Worm (Caenorhabditis elegans) whole organism, L2 larva: ENCODE measurements around the gene ipla-1.
A peak's percentile ranks its signal among the peaks of the same experiment; 100 is the strongest.

Experiments
- C34F6.9 ChIP-seq: fragments of 150-350 bp; optimal IDR thresholded peaks from 2 replicates; lab custom pipeline; 2014; ENCODE audit warnings: missing biosample characterization, missing genetic modification characterization
- F13H6.1 ChIP-seq: sonication (generic microtip); optimal IDR thresholded peaks from 2 replicates; lab custom pipeline; 2016; ENCODE audit warnings: missing genetic modification characterization, missing compliant biosample characterization
- R02D3.7 ChIP-seq: fragments of 150-350 bp; optimal IDR thresholded peaks from 2 replicates; lab custom pipeline; 2014; ENCODE audit warnings: missing biosample characterization, missing genetic modification characterization
- Y55F3AM.14 ChIP-seq: fragments of 200-800 bp; sonication (Bioruptor generic); optimal IDR thresholded peaks from 2 replicates; lab custom pipeline; 2018; ENCODE audit warnings: mild to moderate bottlenecking, missing genetic modification characterization, missing compliant biosample characterization
- ZK546.5 ChIP-seq: sonication (generic microtip); optimal IDR thresholded peaks from 2 replicates; lab custom pipeline; 2017; ENCODE audit warnings: missing biosample characterization, missing genetic modification characterization
- alr-1 ChIP-seq: fragments of 150-350 bp; optimal IDR thresholded peaks from 2 replicates; lab custom pipeline; 2014; ENCODE audit warnings: missing biosample characterization, missing genetic modification characterization
- aly-2 ChIP-seq: fragments of 150-350 bp; optimal IDR thresholded peaks from 2 replicates; lab custom pipeline; 2014; ENCODE audit warnings: missing biosample characterization, missing genetic modification characterization
- ama-1 ChIP-seq: fragments of 150-350 bp; optimal IDR thresholded peaks from 2 replicates; lab custom pipeline; 2018; ENCODE audit warnings: inconsistent platforms
- blmp-1 ChIP-seq: sonication (generic microtip); optimal IDR thresholded peaks from 2 replicates; lab custom pipeline; 2017; ENCODE audit warnings: missing genetic modification characterization, mild to moderate bottlenecking, missing compliant biosample characterization, antibody characterized with exemption, moderate library complexity; ENCODE audit not compliant: insufficient read depth
- ceh-16 ChIP-seq: fragments of 150-350 bp; optimal IDR thresholded peaks from 2 replicates; lab custom pipeline; 2014; ENCODE audit warnings: missing biosample characterization, missing genetic modification characterization
- ceh-82 ChIP-seq: fragments of 150-350 bp; optimal IDR thresholded peaks from 2 replicates; lab custom pipeline; 2014; ENCODE audit warnings: missing biosample characterization, missing genetic modification characterization
- crh-2 ChIP-seq: sonication (generic microtip); optimal IDR thresholded peaks from 2 replicates; lab custom pipeline; 2017; ENCODE audit warnings: missing biosample characterization, missing genetic modification characterization
- dmd-4 ChIP-seq: sonication (generic microtip); optimal IDR thresholded peaks from 2 replicates; lab custom pipeline; 2017; ENCODE audit warnings: missing biosample characterization, missing genetic modification characterization
- egl-27 ChIP-seq: sonication (generic microtip); optimal IDR thresholded peaks from 3 replicates; lab custom pipeline; 2017; ENCODE audit warnings: missing biosample characterization, missing genetic modification reagents, missing genetic modification characterization
- elt-1 ChIP-seq: fragments of 150-350 bp; optimal IDR thresholded peaks from 2 replicates; lab custom pipeline; 2014; ENCODE audit warnings: missing biosample characterization, missing genetic modification characterization
- elt-3 ChIP-seq: sonication (generic microtip); optimal IDR thresholded peaks from 2 replicates; lab custom pipeline; 2017; ENCODE audit warnings: missing biosample characterization, missing genetic modification characterization
- fos-1 ChIP-seq: fragments of 150-350 bp; optimal IDR thresholded peaks from 2 replicates; lab custom pipeline; 2014; ENCODE audit warnings: missing biosample characterization, missing genetic modification characterization
- gmeb-1 ChIP-seq: fragments of 150-350 bp; optimal IDR thresholded peaks from 2 replicates; lab custom pipeline; 2014; ENCODE audit warnings: missing biosample characterization, missing genetic modification characterization
- lin-11 ChIP-seq: fragments of 150-350 bp; sonication (generic microtip); optimal IDR thresholded peaks from 2 replicates; lab custom pipeline; 2014; ENCODE audit warnings: missing biosample characterization, missing genetic modification characterization, inconsistent platforms, mixed read lengths
- lin-13 ChIP-seq: fragments of 150-350 bp; optimal IDR thresholded peaks from 2 replicates; lab custom pipeline; 2014; ENCODE audit warnings: missing biosample characterization, missing genetic modification reagents, missing genetic modification characterization
- lin-39 ChIP-seq: fragments of 150-350 bp; optimal IDR thresholded peaks from 2 replicates; lab custom pipeline; 2014; ENCODE audit warnings: missing biosample characterization, missing genetic modification reagents, missing genetic modification characterization
- lsy-2 ChIP-seq, 2 experiments: fragments of 150-350 bp in 1 of 2; sonication (generic microtip) in 1 of 2; optimal IDR thresholded peaks; 2 replicates each; lab custom pipeline; 2014 to 2017; ENCODE audit warnings: missing biosample characterization in 2 of 2, missing genetic modification characterization in 2 of 2
- mab-5 ChIP-seq: fragments of 150-350 bp; optimal IDR thresholded peaks from 2 replicates; lab custom pipeline; 2014; ENCODE audit warnings: missing biosample characterization, missing genetic modification characterization
- mbf-1 ChIP-seq: sonication (generic microtip); optimal IDR thresholded peaks from 2 replicates; lab custom pipeline; 2017; ENCODE audit warnings: missing biosample characterization, missing genetic modification characterization
- mdl-1 ChIP-seq, 2 experiments: fragments of 150-350 bp in 1 of 2; sonication (generic microtip) in 1 of 2; optimal IDR thresholded peaks; 2 replicates each; lab custom pipeline; 2017; ENCODE audit warnings: missing biosample characterization in 2 of 2, missing genetic modification characterization in 2 of 2
- nhr-11 ChIP-seq: fragments of 150-350 bp; optimal IDR thresholded peaks from 2 replicates; lab custom pipeline; 2014; ENCODE audit warnings: missing biosample characterization, missing genetic modification characterization
- nhr-12 ChIP-seq: fragments of 150-350 bp; optimal IDR thresholded peaks from 2 replicates; lab custom pipeline; 2014; ENCODE audit warnings: missing biosample characterization, missing genetic modification characterization
- nhr-129 ChIP-seq: fragments of 150-350 bp; optimal IDR thresholded peaks from 2 replicates; lab custom pipeline; 2014; ENCODE audit warnings: missing biosample characterization, missing genetic modification characterization
- nhr-237 ChIP-seq: fragments of 150-350 bp; optimal IDR thresholded peaks from 2 replicates; lab custom pipeline; 2014; ENCODE audit warnings: missing biosample characterization, missing genetic modification characterization
- nhr-25 ChIP-seq: fragments of 150-350 bp; sonication (generic microtip); optimal IDR thresholded peaks from 3 replicates; lab custom pipeline; 2014; ENCODE audit warnings: missing biosample characterization, missing genetic modification characterization
- nhr-6 ChIP-seq: fragments of 150-350 bp; optimal IDR thresholded peaks from 2 replicates; lab custom pipeline; 2014; ENCODE audit warnings: missing biosample characterization, missing genetic modification characterization
- sem-4 ChIP-seq: fragments of 150-350 bp; optimal IDR thresholded peaks from 2 replicates; lab custom pipeline; 2014; ENCODE audit warnings: missing biosample characterization, missing genetic modification reagents, missing genetic modification characterization
- skn-1 ChIP-seq: sonication (generic microtip); optimal IDR thresholded peaks from 2 replicates; lab custom pipeline; 2017; ENCODE audit warnings: missing biosample characterization, missing genetic modification characterization
- sma-3 ChIP-seq: sonication (generic microtip); optimal IDR thresholded peaks from 2 replicates; lab custom pipeline; 2016; ENCODE audit warnings: missing genetic modification reagents, missing genetic modification characterization, missing compliant biosample characterization
- sma-9 ChIP-seq, 2 experiments: fragments of 150-350 bp in 1 of 2; sonication (generic microtip) in 1 of 2; optimal IDR thresholded peaks; 2 replicates each; lab custom pipeline; 2014 to 2016; ENCODE audit warnings: missing genetic modification characterization in 2 of 2, mild to moderate bottlenecking in 1 of 2, missing biosample characterization in 1 of 2, missing compliant biosample characterization in 1 of 2, missing genetic modification reagents in 1 of 2, moderate library complexity in 1 of 2
- snpc-4 ChIP-seq: fragments of 150-350 bp; optimal IDR thresholded peaks from 2 replicates; lab custom pipeline; 2014; ENCODE audit warnings: missing biosample characterization, missing genetic modification characterization
- unc-39 ChIP-seq: fragments of 150-350 bp; optimal IDR thresholded peaks from 2 replicates; lab custom pipeline; 2014; ENCODE audit warnings: missing biosample characterization, missing genetic modification characterization
- unc-55 ChIP-seq: fragments of 150-350 bp; sonication (generic microtip); optimal IDR thresholded peaks from 3 replicates; lab custom pipeline; 2014; ENCODE audit warnings: missing biosample characterization, missing genetic modification reagents, missing genetic modification characterization
- unc-62 ChIP-seq: fragments of 150-350 bp; optimal IDR thresholded peaks from 2 replicates; lab custom pipeline; 2014; ENCODE audit warnings: missing biosample characterization, missing genetic modification reagents, missing genetic modification characterization
- zag-1 ChIP-seq: fragments of 150-350 bp; optimal IDR thresholded peaks from 2 replicates; lab custom pipeline; 2014; ENCODE audit warnings: missing biosample characterization, missing genetic modification characterization
- ztf-1 ChIP-seq: fragments of 200-800 bp; sonication (Bioruptor generic); conservative IDR thresholded peaks from 2 replicates; pipeline ENCODE4 v1.3.6; 2022; ENCODE audit warnings: missing genetic modification characterization, missing compliant biosample characterization
- ztf-11 ChIP-seq: sonication (generic microtip); optimal IDR thresholded peaks from 2 replicates; lab custom pipeline; 2017; ENCODE audit warnings: missing biosample characterization, missing genetic modification characterization
- ztf-4 ChIP-seq: fragments of 150-350 bp; optimal IDR thresholded peaks from 2 replicates; lab custom pipeline; 2014; ENCODE audit warnings: missing biosample characterization, missing genetic modification characterization

ipla-1 gene

DNA sequence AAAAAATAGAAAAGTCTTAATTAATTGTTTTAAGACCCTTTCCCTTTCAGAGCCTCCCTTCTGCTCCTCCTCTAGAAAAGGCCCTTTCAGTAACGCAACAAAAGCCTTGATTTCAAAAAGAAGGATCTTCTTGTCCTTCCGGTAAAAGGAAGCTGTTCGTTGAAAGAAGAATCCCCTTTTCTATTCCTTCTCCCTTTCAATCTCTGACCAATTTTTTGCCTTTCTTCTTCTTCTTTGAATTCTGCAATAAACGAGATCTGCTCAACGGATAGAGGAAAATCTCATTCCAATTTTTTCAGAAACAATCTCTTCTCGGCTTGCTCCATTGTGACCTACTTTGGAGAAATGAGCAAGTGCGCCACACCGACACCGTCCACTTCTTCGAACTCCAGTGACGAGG is 6.9 kb upstream of the ipla-1 start, which contains the start of gene F35D11.3:
F35D11.3 (plus strand) TSS at position 300 of the 400 bp plus-strand sequence.
- TF ChIP-seq ztf-1 (no peak), unc-39 (no peak), skn-1 (tag; lab: Kevin White, UChicago) (no peak), ztf-4 (no peak), unc-55 (GFP tag; lab: Kevin White, UChicago) (no peak), nhr-129 (tag; lab: Kevin White, UChicago) (no peak), lsy-2 (tag; optimal IDR thresholded peaks at IDR 0.05; lab: Kevin White, UChicago) (no peak), egl-27 (tag; lab: Kevin White, UChicago) (no peak), nhr-6 (tag; lab: Kevin White, UChicago) (no peak), dmd-4 (tag; lab: Kevin White, UChicago) (no peak), zag-1 (tag; lab: Kevin White, UChicago) (no peak), aly-2 (tag; lab: Kevin White, UChicago) (no peak), F13H6.1 (tag; lab: Kevin White, UChicago) (no peak), blmp-1 (tag; lab: Kevin White, UChicago) (no peak), nhr-237 (tag; lab: Kevin White, UChicago) (no peak), elt-3 (tag; lab: Kevin White, UChicago) (no peak), elt-1 (no peak), fos-1 (no peak)

DNA sequence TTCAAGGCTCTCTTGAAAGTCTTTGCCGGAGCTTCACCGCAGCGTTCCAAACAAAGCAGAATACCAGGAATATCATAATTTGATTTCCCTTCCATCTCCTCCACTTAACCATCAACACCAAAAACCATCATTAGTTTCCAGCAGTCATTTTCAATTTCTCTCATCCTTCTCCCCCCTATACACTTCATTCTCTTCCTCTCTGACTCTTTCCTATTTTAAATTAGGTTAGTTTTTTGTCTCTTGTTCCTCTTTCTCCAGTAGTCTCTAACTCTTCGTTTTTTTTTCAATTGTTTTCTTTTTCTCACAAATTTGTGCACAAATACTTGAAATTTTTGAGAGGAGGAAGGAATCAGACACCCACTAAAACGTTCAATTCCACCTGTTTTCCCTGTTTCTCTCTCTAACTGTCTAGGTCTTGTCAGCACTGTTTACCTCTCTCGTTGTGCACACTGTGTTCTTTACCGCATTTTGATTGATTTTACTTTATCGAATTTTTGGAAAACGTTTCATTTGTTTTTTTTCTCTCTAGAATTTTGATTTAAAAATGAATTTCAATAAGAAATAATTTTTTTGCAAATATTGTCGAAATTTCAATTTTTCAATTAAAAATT is 5.6 kb upstream of the ipla-1 start:
- TF ChIP-seq crh-2 (tag; lab: Kevin White, UChicago) (peak; percentile 23), C34F6.9 (peak; percentile 32), fos-1 (peak; percentile 26), nhr-12 (no peak)

DNA sequence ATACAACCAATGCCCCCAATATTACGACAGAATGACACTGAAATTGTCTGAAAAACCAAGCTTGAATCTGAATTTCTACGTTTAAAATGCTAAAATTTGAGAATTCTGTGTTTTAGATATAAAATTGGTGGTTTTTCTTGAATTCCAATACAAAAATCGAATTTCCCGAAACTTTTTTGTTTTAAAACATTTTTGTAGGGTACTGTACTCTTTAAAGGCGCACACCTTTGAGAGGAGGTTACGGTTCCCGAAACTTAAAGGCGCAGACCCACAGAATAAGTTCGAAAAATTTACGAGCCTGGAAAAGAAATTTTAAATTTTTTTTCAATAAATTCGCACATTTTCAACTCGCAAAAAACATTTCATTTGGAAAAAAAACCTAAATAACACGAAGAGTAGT is 3.5 kb upstream of the ipla-1 start:
- TF ChIP-seq nhr-11 (tag; lab: Kevin White, UChicago) (no peak), ztf-4 (no peak), alr-1 (no peak), C34F6.9 (no peak), ZK546.5 (tag; lab: Kevin White, UChicago) (no peak), fos-1 (no peak), mab-5 (tag; lab: Kevin White, UChicago) (no peak)
- TF ChIP-seq, all 48 proteins: peak for 0

DNA sequence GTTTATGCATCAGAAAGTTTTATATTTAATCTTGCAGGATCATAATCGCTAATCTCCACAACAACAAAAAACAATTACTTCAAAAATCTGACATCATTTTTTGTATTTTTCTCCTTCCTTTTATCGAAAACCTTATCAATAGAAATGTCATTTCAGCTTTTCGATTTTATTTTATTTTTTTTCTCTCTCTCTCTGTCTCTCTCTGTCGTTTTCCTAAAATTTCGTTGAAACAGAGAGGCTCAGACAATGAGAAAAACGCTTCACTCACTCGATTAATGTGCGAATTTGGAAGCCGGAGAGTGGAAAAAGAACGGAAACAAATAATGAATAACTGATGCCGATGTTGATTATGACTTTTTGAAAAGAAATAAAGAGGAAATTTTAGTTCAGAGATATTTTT is 3.0 kb upstream of the ipla-1 start:
- TF ChIP-seq Y55F3AM.14 (no peak), egl-27 (tag; lab: Kevin White, UChicago) (no peak), nhr-6 (tag; lab: Kevin White, UChicago) (no peak), F13H6.1 (tag; lab: Kevin White, UChicago) (no peak), aly-2 (tag; lab: Kevin White, UChicago) (no peak), R02D3.7 (tag; lab: Kevin White, UChicago) (no peak), lin-11 (tag; lab: Kevin White, UChicago) (no peak), mdl-1 (tag; optimal IDR thresholded peaks at IDR 0.05; lab: Kevin White, UChicago) (no peak), ztf-4 (no peak), nhr-25 (tag; lab: Kevin White, UChicago) (no peak), ztf-11 (tag; lab: Kevin White, UChicago) (no peak), ceh-16 (no peak), sem-4 (tag; lab: Kevin White, UChicago) (no peak), C34F6.9 (peak; percentile 33), skn-1 (tag; lab: Kevin White, UChicago) (peak; percentile 70), lin-39 (tag; lab: Kevin White, UChicago) (no peak), unc-62 (GFP tag; lab: Kevin White, UChicago) (no peak), blmp-1 (tag; lab: Kevin White, UChicago) (no peak), elt-3 (tag; lab: Kevin White, UChicago) (no peak), nhr-237 (tag; lab: Kevin White, UChicago) (no peak), gmeb-1 (tag; lab: Kevin White, UChicago) (no peak), elt-1 (no peak), ama-1 (lab: Kevin White, UChicago) (no peak), sma-3 (GFP tag; lab: Kevin White, UChicago) (no peak), lin-13 (no peak), fos-1 (peak; percentile 92), ceh-82 (tag; lab: Kevin White, UChicago) (no peak), sma-9 (GFP tag; optimal IDR thresholded peaks at IDR 0.05; lab: Kevin White, UChicago) (no peak), sma-9 (tag; optimal IDR thresholded peaks at IDR 0.05; lab: Kevin White, UChicago) (no peak), zag-1 (tag; lab: Kevin White, UChicago) (no peak), unc-55 (GFP tag; lab: Kevin White, UChicago) (peak; percentile 52), ztf-1 (no peak), nhr-12 (no peak), mbf-1 (tag; lab: Kevin White, UChicago) (no peak), lsy-2 (tag; optimal IDR thresholded peaks at IDR 0.05; lab: Kevin White, UChicago) (peak in 1 of 2 experiments; percentile 28), crh-2 (tag; lab: Kevin White, UChicago) (peak; percentile 52), snpc-4 (tag; lab: Kevin White, UChicago) (no peak)
- TF ChIP-seq, all 48 proteins: peak for 6
